Fruit fly (Drosophila melanogaster) whole organism, embryonic: ENCODE measurements around the gene CG43093.

Source experiments
- CG10431 ChIP-seq: fragments of 200-800 bp; sonication (Bioruptor generic); optimal IDR thresholded peaks from 3 replicates; lab custom pipeline; 2018; ENCODE audit warnings: missing biosample characterization, mild to moderate bottlenecking, missing genetic modification characterization
- CG10462 ChIP-seq: fragments of 200-800 bp; sonication (Bioruptor generic); optimal IDR thresholded peaks from 2 replicates; lab custom pipeline; 2016; ENCODE audit warnings: missing biosample characterization, missing genetic modification characterization
- CG12104 ChIP-seq: fragments of 200-800 bp; sonication (Bioruptor generic); optimal IDR thresholded peaks from 3 replicates; lab custom pipeline; 2016; ENCODE audit warnings: missing biosample characterization, missing genetic modification characterization
- CG13894 ChIP-seq: fragments of 200-800 bp; sonication (Bioruptor generic); optimal IDR thresholded peaks from 3 replicates; lab custom pipeline; 2018; ENCODE audit warnings: missing biosample characterization, mild to moderate bottlenecking, missing genetic modification characterization, moderate library complexity
- CG14441 ChIP-seq: fragments of 200-800 bp; sonication (Bioruptor generic); IDR thresholded peaks from 2 replicates; pipeline ENCODE4 v1.3.6; 2022; ENCODE audit warnings: missing biosample characterization, missing genetic modification characterization
- CG15479 ChIP-seq: fragments of 200-800 bp; sonication (Bioruptor generic); optimal IDR thresholded peaks from 3 replicates; lab custom pipeline; 2019; ENCODE audit warnings: missing biosample characterization, mild to moderate bottlenecking, missing genetic modification characterization, moderate library complexity
- CG18619 ChIP-seq: fragments of 200-800 bp; sonication (Bioruptor generic); optimal IDR thresholded peaks from 3 replicates; lab custom pipeline; 2017; ENCODE audit warnings: missing biosample characterization, mild to moderate bottlenecking, missing genetic modification characterization
- CG18764 ChIP-seq: fragments of 200-800 bp; sonication (Bioruptor generic); optimal IDR thresholded peaks from 3 replicates; lab custom pipeline; 2016; ENCODE audit warnings: missing biosample characterization, missing genetic modification characterization
- CG2678 ChIP-seq: fragments of 200-800 bp; sonication (Bioruptor generic); optimal IDR thresholded peaks from 3 replicates; lab custom pipeline; 2019; ENCODE audit warnings: missing biosample characterization, mild to moderate bottlenecking, missing genetic modification characterization, moderate library complexity
- CG2889 ChIP-seq: fragments of 200-800 bp; sonication (Bioruptor generic); IDR thresholded peaks from 3 replicates; pipeline ENCODE4 v1.3.6; 2022; ENCODE audit warnings: missing biosample characterization, missing genetic modification characterization
- CG4360 ChIP-seq: fragments of 200-800 bp; sonication (Bioruptor generic); IDR thresholded peaks from 2 replicates; pipeline ENCODE4 v1.3.6; 2022; ENCODE audit warnings: missing biosample characterization, missing genetic modification characterization
- CG5245 ChIP-seq: fragments of 200-800 bp; sonication (Bioruptor generic); optimal IDR thresholded peaks from 3 replicates; lab custom pipeline; 2016; ENCODE audit warnings: missing biosample characterization, missing genetic modification characterization
- CG6689 ChIP-seq: fragments of 200-800 bp; sonication (Bioruptor generic); IDR thresholded peaks from 2 replicates; pipeline ENCODE4 v1.3.6; 2022; ENCODE audit warnings: missing biosample characterization, missing genetic modification characterization
- CG7745 ChIP-seq: fragments of 200-800 bp; sonication (Bioruptor generic); optimal IDR thresholded peaks from 2 replicates; lab custom pipeline; 2018; ENCODE audit warnings: missing biosample characterization, mild to moderate bottlenecking, missing genetic modification characterization, moderate library complexity
- CG7963 ChIP-seq: fragments of 200-800 bp; sonication (Bioruptor generic); IDR thresholded peaks from 3 replicates; pipeline ENCODE4 v1.3.6; 2022; ENCODE audit warnings: missing biosample characterization, missing genetic modification characterization; ENCODE audit not compliant: partially characterized antibody
- CG8478 ChIP-seq: fragments of >200 bp; optimal IDR thresholded peaks from 2 replicates; lab custom pipeline; 2018
- HLH54F ChIP-seq: fragments of 200-800 bp; sonication (Bioruptor generic); optimal IDR thresholded peaks from 3 replicates; lab custom pipeline; 2016; ENCODE audit warnings: missing biosample characterization, missing genetic modification characterization
- HmgZ ChIP-seq: fragments of 200-800 bp; sonication (Bioruptor generic); optimal IDR thresholded peaks from 2 replicates; lab custom pipeline; 2018; ENCODE audit warnings: missing biosample characterization, mild to moderate bottlenecking, missing genetic modification characterization
- Max ChIP-seq: fragments of 200-800 bp; sonication (Bioruptor generic); optimal IDR thresholded peaks from 2 replicates; lab custom pipeline; 2016; ENCODE audit warnings: missing biosample characterization, mild to moderate bottlenecking, missing genetic modification characterization
- Mrtf ChIP-seq: fragments of 200-800 bp; sonication (Bioruptor generic); IDR thresholded peaks from 3 replicates; pipeline ENCODE4 v1.3.6; 2022; ENCODE audit warnings: missing biosample characterization, missing genetic modification characterization
- NK7.1 ChIP-seq: fragments of 200-800 bp; sonication (Bioruptor generic); optimal IDR thresholded peaks from 3 replicates; lab custom pipeline; 2016; ENCODE audit warnings: missing biosample characterization, missing genetic modification characterization
- PHDP ChIP-seq: fragments of 200-800 bp; sonication (Bioruptor generic); optimal IDR thresholded peaks from 3 replicates; lab custom pipeline; 2018; ENCODE audit warnings: missing biosample characterization, mild to moderate bottlenecking, missing genetic modification characterization, moderate library complexity
- Xbp1 ChIP-seq: fragments of 200-800 bp; sonication (Bioruptor generic); optimal IDR thresholded peaks from 3 replicates; lab custom pipeline; 2016; ENCODE audit warnings: missing biosample characterization, mild to moderate bottlenecking, missing genetic modification characterization
- ase ChIP-seq: fragments of 200-800 bp; sonication (Bioruptor generic); IDR thresholded peaks from 3 replicates; pipeline ENCODE4 v1.3.6; 2022; ENCODE audit warnings: missing biosample characterization, missing genetic modification characterization
- ash1 ChIP-seq: fragments of 200-800 bp; sonication (Bioruptor generic); optimal IDR thresholded peaks from 2 replicates; lab custom pipeline; 2018; ENCODE audit warnings: missing biosample characterization, mild to moderate bottlenecking, missing genetic modification characterization
- bcd ChIP-seq: fragments of 200-800 bp; sonication (Bioruptor generic); optimal IDR thresholded peaks from 2 replicates; lab custom pipeline; 2017; ENCODE audit warnings: missing biosample characterization, mild to moderate bottlenecking, missing genetic modification characterization
- chm ChIP-seq: fragments of 200-800 bp; sonication (Bioruptor generic); IDR thresholded peaks from 2 replicates; pipeline ENCODE4 v1.3.6; 2022; ENCODE audit warnings: missing biosample characterization, missing genetic modification characterization
- crp ChIP-seq, 2 experiments: fragments of 200-800 bp; sonication (Bioruptor generic); optimal IDR thresholded peaks; 2 replicates in 1 of 2; 3 replicates in 1 of 2; lab custom pipeline; 2017; ENCODE audit warnings: missing biosample characterization in 2 of 2, missing genetic modification characterization in 2 of 2, mild to moderate bottlenecking in 1 of 2, moderate library complexity in 1 of 2
- dmrt11E ChIP-seq: fragments of 200-800 bp; sonication (Bioruptor generic); optimal IDR thresholded peaks from 3 replicates; lab custom pipeline; 2018; ENCODE audit warnings: missing biosample characterization, mild to moderate bottlenecking, missing genetic modification characterization, moderate library complexity
- fd64A ChIP-seq: fragments of 200-800 bp; sonication (Bioruptor generic); optimal IDR thresholded peaks from 3 replicates; lab custom pipeline; 2018; ENCODE audit warnings: missing biosample characterization, mild to moderate bottlenecking, missing genetic modification characterization
- gfzf ChIP-seq: fragments of 200-800 bp; sonication (Bioruptor generic); optimal IDR thresholded peaks from 2 replicates; lab custom pipeline; 2016; ENCODE audit warnings: missing biosample characterization, mild to moderate bottlenecking, missing genetic modification characterization, moderate library complexity
- grau ChIP-seq: fragments of 200-800 bp; optimal IDR thresholded peaks from 3 replicates; lab custom pipeline; 2019; ENCODE audit warnings: missing biosample characterization, mild to moderate bottlenecking, missing genetic modification characterization, moderate library complexity
- gsb ChIP-seq: fragments of 200-800 bp; sonication (Bioruptor generic); IDR thresholded peaks from 2 replicates; pipeline ENCODE4 v1.3.6; 2022; ENCODE audit warnings: missing biosample characterization, missing genetic modification characterization
- gt ChIP-seq: fragments of 200-800 bp; sonication (Bioruptor generic); IDR thresholded peaks from 2 replicates; pipeline ENCODE4 v1.3.6; 2022; ENCODE audit warnings: missing biosample characterization, missing genetic modification characterization
- hth ChIP-seq: fragments of >200 bp; optimal IDR thresholded peaks from 2 replicates; lab custom pipeline; 2017; ENCODE audit warnings: inconsistent platforms
- insv ChIP-seq, 2 experiments: fragments of 200-800 bp; sonication (Bioruptor generic); optimal IDR thresholded peaks; 3 replicates each; lab custom pipeline; 2016 to 2018; ENCODE audit warnings: missing biosample characterization in 2 of 2, missing genetic modification characterization in 2 of 2
- lilli ChIP-seq: fragments of 200-800 bp; sonication (Bioruptor generic); optimal IDR thresholded peaks from 3 replicates; lab custom pipeline; 2016; ENCODE audit warnings: missing biosample characterization, missing genetic modification characterization
- nerfin-2 ChIP-seq: fragments of 200-800 bp; sonication (Bioruptor generic); IDR thresholded peaks from 2 replicates; pipeline ENCODE4 v1.3.6; 2022; ENCODE audit warnings: missing biosample characterization, missing genetic modification characterization; ENCODE audit not compliant: partially characterized antibody
- nmo ChIP-seq: fragments of 200-800 bp; sonication (Bioruptor generic); optimal IDR thresholded peaks from 2 replicates; lab custom pipeline; 2018; ENCODE audit warnings: missing biosample characterization, mild to moderate bottlenecking, missing genetic modification characterization, moderate library complexity
- peb ChIP-seq: fragments of 200-800 bp; sonication (Bioruptor generic); IDR thresholded peaks from 2 replicates; pipeline ENCODE4 v1.3.6; 2022; ENCODE audit warnings: missing biosample characterization, missing genetic modification characterization
- prd ChIP-seq, 3 experiments: fragments of >200 bp in 2 of 3; fragments of 200-800 bp in 1 of 3; sonication (Bioruptor generic) in 1 of 3; optimal IDR thresholded peaks in 2 of 3; IDR thresholded peaks in 1 of 3; 2 replicates in 2 of 3; 3 replicates in 1 of 3; pipeline versions ENCODE4 v1.3.6 to Lab custom; 2017 to 2022; ENCODE audit warnings: missing biosample characterization in 1 of 3, missing genetic modification characterization in 1 of 3
- ro ChIP-seq: fragments of 200-800 bp; sonication (Bioruptor generic); IDR thresholded peaks from 2 replicates; pipeline ENCODE4 v1.3.6; 2022; ENCODE audit warnings: missing biosample characterization, missing genetic modification characterization
- sd ChIP-seq: fragments of 200-800 bp; sonication (Bioruptor generic); optimal IDR thresholded peaks from 3 replicates; lab custom pipeline; 2018; ENCODE audit warnings: missing biosample characterization, mild to moderate bottlenecking, missing genetic modification characterization, moderate library complexity
- tup ChIP-seq: fragments of 200-800 bp; sonication (Bioruptor generic); optimal IDR thresholded peaks from 2 replicates; lab custom pipeline; 2016; ENCODE audit warnings: missing biosample characterization, mild to moderate bottlenecking, missing genetic modification characterization, moderate library complexity
- unpg ChIP-seq: fragments of 200-800 bp; sonication (Bioruptor generic); optimal IDR thresholded peaks from 3 replicates; lab custom pipeline; 2018; ENCODE audit warnings: missing biosample characterization, mild to moderate bottlenecking, missing genetic modification characterization, moderate library complexity
- zen2 ChIP-seq: fragments of 200-800 bp; sonication (Bioruptor generic); IDR thresholded peaks from 3 replicates; pipeline ENCODE4 v1.3.6; 2022; ENCODE audit warnings: missing biosample characterization, missing genetic modification characterization; ENCODE audit not compliant: partially characterized antibody
- zfh1 ChIP-seq: fragments of 200-800 bp; sonication (Bioruptor generic); IDR thresholded peaks from 3 replicates; pipeline ENCODE4 v1.3.6; 2022; ENCODE audit warnings: missing biosample characterization, missing genetic modification characterization
- zfh2 ChIP-seq: fragments of 200-800 bp; sonication (Bioruptor generic); optimal IDR thresholded peaks from 2 replicates; lab custom pipeline; 2016; ENCODE audit warnings: missing biosample characterization, missing genetic modification characterization

The CG43093 gene

dm6 chr3R:22753895-22754774, 16.0 kb downstream of the CG43093 start (continued):
- TF ChIP-seq Xbp1 (GFP tag; lab: Kevin White, UChicago) (peak; percentile 66), tup (no peak), CG14441 (GFP tag; lab: Robert Waterston, UW) (peak; percentile 62), CG15479 (no peak), insv (GFP tag; optimal IDR thresholded peaks at IDR 0.05; lab: Kevin White, UChicago) (no peak), sd (tag; lab: Kevin White, UChicago) (no peak), CG10431 (no peak), CG18764 (GFP tag; lab: Kevin White, UChicago) (no peak), HmgZ (tag; lab: Kevin White, UChicago) (no peak), CG5245 (GFP tag; lab: Kevin White, UChicago) (peak; percentile 33), zfh2 (GFP tag; lab: Kevin White, UChicago) (peak; percentile 58), CG7963 (GFP tag; lab: Robert Waterston, UW) (no peak), grau (tag; lab: Kevin White, UChicago) (peak; percentile 72), CG12104 (GFP tag; lab: Kevin White, UChicago) (peak; percentile 59), CG4360 (0 out of 2 replicates have a peak, but pooled peaks have one; percentile 9), Mrtf (GFP tag; lab: Robert Waterston, UW) (peak; percentile 23; the same call in 1 of the 3 replicates), peb (GFP tag; lab: Robert Waterston, UW) (no peak), gfzf (GFP tag; lab: Kevin White, UChicago) (no peak), gsb (GFP tag; lab: Robert Waterston, UW) (0 out of 2 replicates have a peak, but pooled peaks have one; percentile 48), hth (lab: Kevin White, UChicago) (no peak), CG8478 (no peak), CG2889 (GFP tag; lab: Robert Waterston, UW) (0 out of 3 replicates have a peak, but pooled peaks have one; percentile 16), ase (GFP tag; lab: Robert Waterston, UW) (peak; percentile 35; the same call in 2 of the 3 replicates), ro (no peak; the same call in 1 of the 2 replicates), fd64A (GFP tag; lab: Kevin White, UChicago) (peak; percentile 46), zfh1 (GFP tag; lab: Robert Waterston, UW) (peak; percentile 42; the same call in 2 of the 3 replicates), zen2 (GFP tag; lab: Robert Waterston, UW) (0 out of 3 replicates have a peak, but pooled peaks have one; percentile 5), prd (optimal IDR thresholded peaks at IDR 0.05; lab: Kevin White, UChicago) (no peak), prd (GFP tag; IDR thresholded peaks at IDR 0.05; lab: Robert Waterston, UW) (peak; percentile 49; the same call in 2 of the 3 replicates), nmo (peak; percentile 78), unpg (GFP tag; lab: Kevin White, UChicago) (peak; percentile 52), chm (GFP tag; lab: Robert Waterston, UW) (peak; percentile 83), NK7.1 (GFP tag; lab: Kevin White, UChicago) (no peak), crp (GFP tag; optimal IDR thresholded peaks at IDR 0.05; lab: Kevin White, UChicago) (peak in 1 of 2 experiments; percentile 1), PHDP (tag; lab: Kevin White, UChicago) (peak; percentile 62), lilli (peak; percentile 58), nerfin-2 (no peak), CG2678 (tag; lab: Kevin White, UChicago) (peak; percentile 81), CG10462 (GFP tag; lab: Kevin White, UChicago) (no peak), CG13894 (tag; lab: Kevin White, UChicago) (peak; percentile 9), ash1 (GFP tag; lab: Kevin White, UChicago) (no peak), HLH54F (GFP tag; lab: Kevin White, UChicago) (peak; percentile 8), Max (no peak), dmrt11E (no peak), CG6689 (0 out of 2 replicates have a peak, but pooled peaks have one; percentile 4), CG7745 (tag; lab: Kevin White, UChicago) (no peak), gt (GFP tag; lab: Robert Waterston, UW) (no peak), CG18619 (GFP tag; lab: Kevin White, UChicago) (peak; percentile 76), bcd (peak; percentile 72)
